Fruit fly (Drosophila melanogaster): ENCODE measurements around the gene CG12592.

CG12592 gene

DNA sequence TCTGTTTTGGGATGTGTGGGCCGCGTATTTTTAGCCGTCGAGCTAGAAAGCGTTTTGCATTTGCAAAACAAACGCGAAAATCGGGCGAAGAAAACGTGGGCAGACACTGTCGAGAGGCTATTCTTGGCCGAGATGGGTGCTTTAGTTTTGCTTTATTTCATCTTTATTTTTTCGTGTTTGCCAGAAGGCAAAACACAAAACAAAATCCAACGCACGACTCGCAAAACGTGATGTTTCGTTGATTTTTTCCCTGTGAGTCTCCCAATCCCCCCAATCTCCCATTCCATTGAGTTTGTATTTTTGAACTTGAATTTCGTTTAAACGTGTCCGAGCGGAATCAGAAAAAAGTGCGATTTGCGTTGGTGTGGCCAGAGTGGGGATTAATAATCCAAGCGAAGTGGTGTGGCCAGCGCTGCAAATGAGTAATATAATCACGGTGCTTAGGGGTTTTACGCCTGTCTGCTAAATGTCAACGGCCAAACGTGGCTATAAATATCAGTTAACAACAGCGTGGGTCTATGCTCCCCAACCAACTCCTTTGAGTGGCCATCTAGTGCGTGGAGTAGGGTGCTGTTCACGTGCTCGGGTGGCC, 51.8 kb downstream of the CG12592 start (continued):
- TF ChIP-seq salr (GFP tag; optimal IDR thresholded peaks at IDR 0.05) (no peak), CG6808 (GFP tag; optimal IDR thresholded peaks at IDR 0.05) (peak; percentile 19), ss (GFP tag; optimal IDR thresholded peaks at IDR 0.05) (no peak), Hr4 (GFP tag; optimal IDR thresholded peaks at IDR 0.05) (no peak), OdsH (GFP tag; optimal IDR thresholded peaks at IDR 0.05) (no peak), CG1621 (tag; optimal IDR thresholded peaks at IDR 0.05) (peak; percentile 46), acj6 (GFP tag; optimal IDR thresholded peaks at IDR 0.05) (no peak), eg (GFP tag; IDR thresholded peaks at IDR 0.05) (no peak), net (GFP tag; optimal IDR thresholded peaks at IDR 0.05) (no peak), Eip93F (GFP tag; optimal IDR thresholded peaks at IDR 0.05) (no peak)
